Worm (Caenorhabditis elegans): Measurements from ENCODE around the gene kqt-1.

Gene kqt-1

DNA sequence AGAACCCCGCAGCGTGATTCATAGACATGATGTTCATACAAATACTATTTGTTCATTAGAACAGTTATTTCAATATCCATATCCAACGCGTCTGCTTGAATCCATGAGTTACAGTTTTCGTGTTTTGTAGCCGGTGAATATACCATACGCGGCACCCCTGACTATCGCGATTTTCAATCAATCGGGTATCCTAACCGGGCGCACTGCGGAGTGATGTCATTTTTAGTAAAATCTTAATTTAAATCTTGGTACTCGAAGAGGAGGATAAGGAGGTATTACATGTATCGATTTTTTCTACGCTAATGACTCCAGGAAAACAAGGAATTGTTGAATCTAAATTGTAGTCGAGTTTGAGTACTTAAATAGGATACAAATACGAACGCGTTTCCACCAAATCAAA lies 50.6 kb downstream of the kqt-1 start:
- TF ChIP-seq dao-5 (tag; optimal IDR thresholded peaks at IDR 0.05) (no peak), him-1 (tag; optimal IDR thresholded peaks at IDR 0.05) (no peak), W03F9.2 (tag; optimal IDR thresholded peaks at IDR 0.05) (no peak)

- TF ChIP-seq dao-5 (tag; optimal IDR thresholded peaks at IDR 0.05) (no peak), him-1 (tag; optimal IDR thresholded peaks at IDR 0.05) (no peak), W03F9.2 (tag; optimal IDR thresholded peaks at IDR 0.05) (no peak)
Measured at ce11 chrX:6671717-6672116, 52.9 kb downstream of the kqt-1 start.

DNA sequence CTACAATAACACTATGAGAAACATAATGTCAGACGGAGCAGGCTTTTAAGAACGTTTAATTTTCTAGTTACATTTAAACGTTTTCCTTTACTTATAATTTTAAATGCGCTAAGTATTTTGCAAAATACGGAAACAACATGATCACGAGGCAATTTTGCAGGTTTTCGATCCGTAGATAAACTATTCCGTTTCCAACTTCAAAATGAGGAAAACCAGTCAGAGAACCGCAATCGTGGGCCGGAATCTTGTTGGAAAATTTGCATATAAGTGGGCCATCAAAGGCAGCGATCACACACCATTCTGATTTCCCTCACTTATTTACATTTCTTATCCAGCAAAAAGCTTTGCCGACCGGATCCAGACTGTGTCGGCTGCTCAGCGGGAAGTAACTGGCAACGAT lies 53.7 kb downstream of the kqt-1 start, which contains the start of gene col-172:
col-172 (plus strand) TSS at position 301 of the 400 bp plus-strand sequence.
- TF ChIP-seq W03F9.2 (tag; optimal IDR thresholded peaks at IDR 0.05) (no peak), dao-5 (tag; optimal IDR thresholded peaks at IDR 0.05) (no peak), him-1 (tag; optimal IDR thresholded peaks at IDR 0.05) (no peak)

DNA sequence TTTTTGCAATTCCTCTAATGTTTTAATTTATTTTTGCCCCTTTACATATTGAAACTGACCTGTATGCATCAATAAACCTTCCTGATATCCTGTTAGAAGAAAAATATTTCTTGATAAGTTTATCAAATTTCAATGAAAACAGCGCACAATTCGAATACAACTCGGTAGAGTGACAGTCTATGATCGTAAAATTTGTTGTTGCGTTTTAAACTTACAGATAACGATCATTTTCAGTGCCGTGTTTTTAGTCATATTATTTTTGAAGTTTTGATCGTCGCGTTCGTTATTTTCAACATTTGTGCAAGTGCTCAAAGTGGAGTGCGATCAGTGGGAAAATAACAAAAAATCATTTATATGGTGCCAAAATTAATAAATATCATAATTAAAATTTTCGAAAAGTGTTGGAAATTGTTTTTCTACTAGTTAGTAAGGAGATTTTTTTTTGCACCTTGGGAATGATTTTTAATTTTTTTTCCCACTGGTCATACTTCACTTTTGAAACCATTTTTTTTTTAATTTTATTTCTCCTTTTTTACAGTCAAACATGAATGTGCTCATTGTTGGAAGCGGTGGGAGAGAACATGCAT lies 55.6 kb downstream of the kqt-1 start, which contains the start of gene F38B6.4:
F38B6.4 (plus strand) TSS at position 537 of the 587 bp plus-strand sequence.
- no peak for TF ChIP-seq W03F9.2 (tag; optimal IDR thresholded peaks at IDR 0.05)
- TF ChIP-seq dao-5 (tag; optimal IDR thresholded peaks at IDR 0.05): no peak
- no peak for TF ChIP-seq him-1 (tag; optimal IDR thresholded peaks at IDR 0.05)

Data from whole organism, L4/young adult.